Worm (Caenorhabditis elegans): Measurements from ENCODE around the gene F43H9.4.

The F43H9.4 gene

ce11 chrV:8062074-8062473, 35.6 kb downstream of the F43H9.4 start, which contains the start of gene str-139:
Gene str-139 (minus strand): TSS chrV:8062174.
- TF ChIP-seq elt-1 (tag; optimal IDR thresholded peaks at IDR 0.05; ENCODE audit: borderline replicate concordance, insufficient read depth) (no peak), nhr-76 (tag; optimal IDR thresholded peaks at IDR 0.05) (no peak), nhr-28 (tag; optimal IDR thresholded peaks at IDR 0.05) (no peak), M03D4.4 (tag; optimal IDR thresholded peaks at IDR 0.05) (no peak), lsy-2 (tag; optimal IDR thresholded peaks at IDR 0.05) (no peak), zip-8 (tag; optimal IDR thresholded peaks at IDR 0.05) (no peak), cnd-1 (tag; optimal IDR thresholded peaks at IDR 0.05) (no peak), nhr-2 (tag; optimal IDR thresholded peaks at IDR 0.05) (no peak), unc-120 (tag; optimal IDR thresholded peaks at IDR 0.05; ENCODE audit: poor library complexity, severe bottlenecking) (no peak), drap-1 (GFP tag; optimal IDR thresholded peaks at IDR 0.05) (no peak), sem-2 (GFP tag; optimal IDR thresholded peaks at IDR 0.05) (no peak)

ce11 chrV:8067800-8068199, 41.3 kb downstream of the F43H9.4 start, which contains the start of gene str-140:
Gene str-140 (minus strand): TSS chrV:8067900.
- TF ChIP-seq hlh-1 (tag; optimal IDR thresholded peaks at IDR 0.05) (no peak), sptf-1 (tag; optimal IDR thresholded peaks at IDR 0.05) (no peak), elt-3 (tag; optimal IDR thresholded peaks at IDR 0.05) (no peak), lin-13 (tag; optimal IDR thresholded peaks at IDR 0.05) (no peak), nhr-237 (tag; optimal IDR thresholded peaks at IDR 0.05) (no peak), ztf-11 (tag; optimal IDR thresholded peaks at IDR 0.05) (no peak), nhr-76 (tag; optimal IDR thresholded peaks at IDR 0.05) (no peak), flh-1 (GFP tag; optimal IDR thresholded peaks at IDR 0.05) (no peak), mab-5 (tag; optimal IDR thresholded peaks at IDR 0.05) (no peak), blmp-1 (tag; optimal IDR thresholded peaks at IDR 0.05) (no peak), sem-2 (GFP tag; optimal IDR thresholded peaks at IDR 0.05) (no peak), nhr-2 (tag; optimal IDR thresholded peaks at IDR 0.05) (no peak)

DNA sequence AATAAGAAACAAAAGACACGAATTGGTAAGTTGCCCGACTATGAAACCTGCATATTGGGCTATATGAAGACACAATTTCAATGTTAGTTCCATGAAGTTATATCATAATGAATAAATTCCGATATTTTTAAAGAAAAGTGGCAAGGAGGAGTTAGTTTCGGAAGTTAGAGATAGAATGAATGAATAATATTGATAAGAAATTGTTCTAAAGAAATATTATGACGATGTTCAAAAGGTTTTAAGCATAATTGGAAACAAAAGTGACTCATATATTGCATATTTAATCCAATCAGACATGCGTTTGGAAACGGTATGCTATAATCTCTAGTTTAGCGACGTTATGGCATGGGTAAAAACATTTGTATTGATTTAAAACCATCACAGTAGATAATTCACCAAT, 43.1 kb downstream of the F43H9.4 start, which contains the start of gene str-143:
TSS of gene str-143 (minus strand) at position 101 of the 400 bp plus-strand sequence.
- TF ChIP-seq sptf-1 (tag; optimal IDR thresholded peaks at IDR 0.05), result no peak
- no peak for TF ChIP-seq ces-1 (GFP tag; optimal IDR thresholded peaks at IDR 0.05)
- TF ChIP-seq unc-120 (tag; optimal IDR thresholded peaks at IDR 0.05; ENCODE audit: poor library complexity, severe bottlenecking), result no peak
- TF ChIP-seq nhr-237 (tag; optimal IDR thresholded peaks at IDR 0.05), result no peak
- TF ChIP-seq nhr-2 (tag; optimal IDR thresholded peaks at IDR 0.05), result no peak
- no peak for TF ChIP-seq tbx-8 (GFP tag; optimal IDR thresholded peaks at IDR 0.05)
- no peak for TF ChIP-seq mep-1 (tag; optimal IDR thresholded peaks at IDR 0.05)
- no peak for TF ChIP-seq hlh-1 (tag; optimal IDR thresholded peaks at IDR 0.05)
- TF ChIP-seq ztf-11 (tag; optimal IDR thresholded peaks at IDR 0.05), result no peak
- no peak for TF ChIP-seq cnd-1 (tag; optimal IDR thresholded peaks at IDR 0.05)
- TF ChIP-seq lin-32 (GFP tag; optimal IDR thresholded peaks at IDR 0.05), result no peak
- TF ChIP-seq ham-2 (GFP tag; optimal IDR thresholded peaks at IDR 0.05), result no peak
- TF ChIP-seq flh-1 (GFP tag; optimal IDR thresholded peaks at IDR 0.05), result no peak
- no peak for TF ChIP-seq mls-2 (tag; optimal IDR thresholded peaks at IDR 0.05)
- no peak for TF ChIP-seq ceh-39 (tag; optimal IDR thresholded peaks at IDR 0.05)
- no peak for TF ChIP-seq snpc-4 (tag; optimal IDR thresholded peaks at IDR 0.05)

DNA sequence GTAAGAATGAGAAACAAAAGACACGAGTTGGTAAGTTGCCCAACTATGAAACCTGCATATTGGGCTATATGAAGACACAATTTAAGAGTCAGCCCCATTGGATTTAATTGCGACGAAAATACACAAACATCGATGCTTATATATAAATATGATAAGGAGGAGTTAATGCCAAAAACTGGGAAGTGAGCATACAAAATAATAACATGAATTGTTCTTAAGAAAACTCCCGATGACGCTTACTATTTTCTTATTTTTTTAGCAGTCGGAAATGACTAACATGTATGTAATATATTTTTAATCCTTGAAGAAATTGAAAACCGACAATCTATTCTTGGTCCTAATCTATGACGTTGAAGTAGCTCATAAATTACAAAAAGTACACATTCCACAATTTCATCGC, 45.5 kb downstream of the F43H9.4 start, which contains the start of gene str-144:
TSS of gene str-144 (minus strand) at position 101 of the 400 bp plus-strand sequence.
- TF ChIP-seq nhr-12 (tag; optimal IDR thresholded peaks at IDR 0.05), result no peak
- TF ChIP-seq ceh-83 (GFP tag; optimal IDR thresholded peaks at IDR 0.05), result no peak
- TF ChIP-seq mep-1 (tag; optimal IDR thresholded peaks at IDR 0.05), result no peak
- no peak for TF ChIP-seq unc-120 (tag; optimal IDR thresholded peaks at IDR 0.05; ENCODE audit: poor library complexity, severe bottlenecking)
- no peak for TF ChIP-seq cnd-1 (tag; optimal IDR thresholded peaks at IDR 0.05)
- no peak for TF ChIP-seq elt-1 (tag; optimal IDR thresholded peaks at IDR 0.05; ENCODE audit: borderline replicate concordance, insufficient read depth)
- no peak for TF ChIP-seq tbx-8 (GFP tag; optimal IDR thresholded peaks at IDR 0.05)
- no peak for TF ChIP-seq ceh-39 (tag; optimal IDR thresholded peaks at IDR 0.05)
- TF ChIP-seq hlh-1 (tag; optimal IDR thresholded peaks at IDR 0.05), result no peak
- TF ChIP-seq ces-1 (GFP tag; optimal IDR thresholded peaks at IDR 0.05), result no peak
- no peak for TF ChIP-seq mls-2 (tag; optimal IDR thresholded peaks at IDR 0.05)
- TF ChIP-seq lin-32 (GFP tag; optimal IDR thresholded peaks at IDR 0.05), result no peak
- no peak for TF ChIP-seq unc-62 (GFP tag; optimal IDR thresholded peaks at IDR 0.05)
- no peak for TF ChIP-seq sem-2 (GFP tag; optimal IDR thresholded peaks at IDR 0.05)
- TF ChIP-seq nhr-2 (tag; optimal IDR thresholded peaks at IDR 0.05), result no peak
- TF ChIP-seq zip-8 (tag; optimal IDR thresholded peaks at IDR 0.05), result no peak
- no peak for TF ChIP-seq M03D4.4 (tag; optimal IDR thresholded peaks at IDR 0.05)
- no peak for TF ChIP-seq lsy-2 (tag; optimal IDR thresholded peaks at IDR 0.05)

- peak; percentile 78 for TF ChIP-seq elt-3 (tag; optimal IDR thresholded peaks at IDR 0.05)
- TF ChIP-seq sem-2 (GFP tag; optimal IDR thresholded peaks at IDR 0.05), result no peak
Measured at ce11 chrV:8073162-8073561, 46.7 kb downstream of the F43H9.4 start.
